Worm (Caenorhabditis elegans) whole organism, mixed stage, embryonic: ENCODE results near the gene F48A11.4.

Source experiments
- M03D4.4 ChIP-seq: sonication (generic microtip); optimal IDR thresholded peaks from 2 replicates; lab custom pipeline; 2017; ENCODE audit warnings: mild to moderate bottlenecking, missing genetic modification characterization, missing compliant biosample characterization
- blmp-1 ChIP-seq: fragments of 150-350 bp; optimal IDR thresholded peaks from 2 replicates; lab custom pipeline; 2014; ENCODE audit warnings: missing biosample characterization, missing genetic modification characterization
- ceh-39 ChIP-seq: fragments of 150-350 bp; optimal IDR thresholded peaks from 2 replicates; lab custom pipeline; 2014; ENCODE audit warnings: missing biosample characterization, missing genetic modification characterization
- ceh-43 ChIP-seq: fragments of 200-800 bp; sonication (Bioruptor generic); optimal IDR thresholded peaks from 2 replicates; lab custom pipeline; 2018; ENCODE audit warnings: mild to moderate bottlenecking, missing genetic modification characterization, moderate library complexity, missing compliant biosample characterization
- ces-1 ChIP-seq: fragments of 150-350 bp; optimal IDR thresholded peaks from 2 replicates; lab custom pipeline; 2014; ENCODE audit warnings: missing biosample characterization, missing genetic modification reagents, missing genetic modification characterization
- elt-3 ChIP-seq: fragments of 150-350 bp; optimal IDR thresholded peaks from 2 replicates; lab custom pipeline; 2014; ENCODE audit warnings: missing biosample characterization, missing genetic modification characterization
- flh-1 ChIP-seq: fragments of 200-800 bp; sonication (Bioruptor generic); optimal IDR thresholded peaks from 2 replicates; lab custom pipeline; 2018; ENCODE audit warnings: mild to moderate bottlenecking, missing genetic modification characterization, moderate library complexity, missing compliant biosample characterization
- ham-2 ChIP-seq: fragments of 200-800 bp; sonication (Bioruptor generic); optimal IDR thresholded peaks from 2 replicates; lab custom pipeline; 2018; ENCODE audit warnings: mild to moderate bottlenecking, missing genetic modification characterization, missing compliant biosample characterization
- hlh-1 ChIP-seq: fragments of 150-350 bp; optimal IDR thresholded peaks from 2 replicates; lab custom pipeline; 2014; ENCODE audit warnings: missing biosample characterization, missing genetic modification reagents, missing genetic modification characterization
- lin-13 ChIP-seq: fragments of 150-350 bp; optimal IDR thresholded peaks from 2 replicates; lab custom pipeline; 2014; ENCODE audit warnings: missing biosample characterization, missing genetic modification characterization
- lsy-2 ChIP-seq: fragments of 150-350 bp; optimal IDR thresholded peaks from 2 replicates; lab custom pipeline; 2014; ENCODE audit warnings: missing biosample characterization, missing genetic modification characterization
- mep-1 ChIP-seq: fragments of 150-350 bp; optimal IDR thresholded peaks from 2 replicates; lab custom pipeline; 2017; ENCODE audit warnings: missing biosample characterization, missing genetic modification reagents, missing genetic modification characterization, inconsistent platforms
- mls-2 ChIP-seq: sonication (generic microtip); optimal IDR thresholded peaks from 2 replicates; lab custom pipeline; 2016; ENCODE audit warnings: mild to moderate bottlenecking, missing genetic modification characterization, moderate library complexity, missing compliant biosample characterization
- nhr-237 ChIP-seq: fragments of 150-350 bp; optimal IDR thresholded peaks from 2 replicates; lab custom pipeline; 2014; ENCODE audit warnings: missing biosample characterization, missing genetic modification characterization
- nhr-28 ChIP-seq: fragments of 150-350 bp; optimal IDR thresholded peaks from 2 replicates; lab custom pipeline; 2014; ENCODE audit warnings: missing biosample characterization, missing genetic modification characterization
- nhr-76 ChIP-seq: sonication (generic microtip); optimal IDR thresholded peaks from 2 replicates; lab custom pipeline; 2017; ENCODE audit warnings: missing biosample characterization, missing genetic modification characterization
- pha-4 ChIP-seq: fragments of 150-350 bp; optimal IDR thresholded peaks from 2 replicates; lab custom pipeline; 2018; ENCODE audit warnings: missing biosample characterization, missing genetic modification reagents, missing genetic modification characterization
- snpc-4 ChIP-seq: fragments of 150-350 bp; optimal IDR thresholded peaks from 2 replicates; lab custom pipeline; 2014; ENCODE audit warnings: missing biosample characterization, missing genetic modification characterization
- tbx-8 ChIP-seq: fragments of 200-800 bp; sonication (Bioruptor generic); optimal IDR thresholded peaks from 2 replicates; lab custom pipeline; 2018; ENCODE audit warnings: mild to moderate bottlenecking, missing genetic modification characterization, moderate library complexity, missing compliant biosample characterization
- unc-62 ChIP-seq: fragments of 150-350 bp; optimal IDR thresholded peaks from 2 replicates; lab custom pipeline; 2014; ENCODE audit warnings: missing biosample characterization, missing genetic modification reagents, missing genetic modification characterization
- zip-8 ChIP-seq: fragments of 150-350 bp; optimal IDR thresholded peaks from 2 replicates; lab custom pipeline; 2014; ENCODE audit warnings: missing biosample characterization, missing genetic modification characterization
- ztf-11 ChIP-seq: fragments of 150-350 bp; optimal IDR thresholded peaks from 2 replicates; lab custom pipeline; 2014; ENCODE audit warnings: missing biosample characterization, missing genetic modification characterization

Gene F48A11.4

ce11 chrII:176622-177021 is 39.8 kb downstream of the F48A11.4 start:
- no peak for TF ChIP-seq ztf-11
- TF ChIP-seq hlh-1, result no peak
- TF ChIP-seq mep-1 (tag; lab: Kevin White, UChicago), result no peak
- no peak for TF ChIP-seq pha-4
- no peak for TF ChIP-seq blmp-1 (tag; lab: Kevin White, UChicago)
- TF ChIP-seq M03D4.4 (tag; lab: Kevin White, UChicago), result no peak
- no peak for TF ChIP-seq flh-1 (GFP tag; lab: Kevin White, UChicago)
- no peak for TF ChIP-seq zip-8 (tag; lab: Kevin White, UChicago)
- no peak for TF ChIP-seq lsy-2 (tag; lab: Kevin White, UChicago)
- no peak for TF ChIP-seq tbx-8
- no peak for TF ChIP-seq nhr-76 (tag; lab: Kevin White, UChicago)
- no peak for TF ChIP-seq elt-3 (tag; lab: Kevin White, UChicago)
- no peak for TF ChIP-seq ces-1
- no peak for TF ChIP-seq ceh-39 (tag; lab: Kevin White, UChicago)
- TF ChIP-seq lin-13 (tag; lab: Kevin White, UChicago), result no peak
- no peak for TF ChIP-seq nhr-237 (tag; lab: Kevin White, UChicago)
- no peak for TF ChIP-seq mls-2 (tag; lab: Kevin White, UChicago)

DNA sequence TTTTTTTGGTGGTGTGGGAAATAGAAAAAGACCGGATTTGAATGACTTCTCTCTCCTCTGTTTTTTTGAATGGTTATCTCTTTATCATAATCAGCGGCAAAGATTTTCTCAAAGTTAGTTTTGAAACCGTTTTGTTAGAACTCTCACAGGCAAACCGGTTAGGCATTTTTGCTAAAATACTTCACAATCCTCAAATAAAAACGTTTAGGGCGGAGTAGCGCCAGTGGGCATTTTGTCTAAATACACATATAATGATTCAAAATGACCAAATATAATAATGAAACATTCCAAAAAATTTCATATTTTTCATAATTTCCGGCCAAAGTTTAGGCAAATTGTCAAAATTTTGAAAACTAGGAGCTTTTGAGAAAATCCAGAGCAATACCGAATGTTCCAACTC is 40.6 kb downstream of the F48A11.4 start, which contains the start of gene T01D1.3:
Gene T01D1.3, minus strand, starts transcription at position 101 of the 400 bp plus-strand sequence.
- no peak for TF ChIP-seq ham-2 (GFP tag; lab: Kevin White, UChicago)
- no peak for TF ChIP-seq unc-62 (GFP tag; lab: Kevin White, UChicago)
- TF ChIP-seq ztf-11, result no peak
- TF ChIP-seq snpc-4 (tag; lab: Kevin White, UChicago), result no peak
- no peak for TF ChIP-seq ceh-43
- no peak for TF ChIP-seq nhr-28 (tag; lab: Kevin White, UChicago)
- TF ChIP-seq flh-1 (GFP tag; lab: Kevin White, UChicago), result no peak

DNA sequence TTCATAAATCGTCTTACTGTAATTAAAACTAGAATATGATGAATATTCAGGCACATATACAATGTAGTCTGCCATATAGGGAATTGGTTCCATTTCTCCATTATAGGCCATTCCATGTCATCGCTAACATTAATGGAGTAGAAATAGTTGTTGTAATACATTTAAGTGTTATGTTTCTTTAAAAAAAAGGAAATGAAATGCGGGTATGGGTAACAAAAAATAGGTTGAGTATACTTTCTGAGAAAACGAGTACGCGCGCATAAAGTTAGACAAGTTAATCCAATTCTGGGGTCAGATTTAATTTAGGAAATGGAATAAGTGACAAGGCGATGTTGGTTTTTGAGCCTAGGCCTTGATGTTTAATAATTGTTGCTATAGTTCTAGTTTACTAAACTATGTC is 42.7 kb downstream of the F48A11.4 start, which contains the start of gene T01D1.7:
Gene T01D1.7, minus strand, starts transcription at position 101 of the 400 bp plus-strand sequence.
- peak; percentile 67 for TF ChIP-seq ces-1
- TF ChIP-seq M03D4.4 (tag; lab: Kevin White, UChicago), result no peak
- TF ChIP-seq, all 35 proteins: peak for 1

DNA sequence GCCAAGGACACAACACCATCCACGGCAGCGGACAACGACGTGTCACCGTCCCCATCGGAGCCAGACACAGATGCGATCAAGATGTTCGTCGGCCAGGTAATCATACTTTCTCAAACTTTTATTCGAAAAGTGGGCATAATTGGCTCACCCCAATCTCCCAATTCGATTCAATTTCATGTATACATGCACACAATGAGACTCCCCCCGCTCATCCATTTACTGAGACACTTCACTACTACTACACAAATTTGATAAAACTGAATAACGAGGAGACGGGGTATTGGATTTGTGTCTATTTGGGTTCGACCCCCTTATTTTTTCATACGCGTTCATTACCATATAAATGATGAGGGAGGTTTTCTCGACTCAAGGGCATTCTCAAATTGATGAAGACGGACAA is 53.2 kb downstream of the F48A11.4 start:
- no peak for TF ChIP-seq ceh-43
- peak; percentile 98 for TF ChIP-seq ces-1
- TF ChIP-seq, all 35 proteins: peak for 1
